Fruit fly (Drosophila melanogaster) S2 (cell line): ENCODE results near the gene CSN1b.

Source experiments
- CG8478 ChIP-seq: fragments of >200 bp; optimal IDR thresholded peaks from 2 replicates; lab custom pipeline; 2018
- CTCF ChIP-seq, 2 experiments: fragments of >200 bp; optimal IDR thresholded peaks; 2 replicates each; lab custom pipeline; 2018

CSN1b gene

dm6 chr3L:18865447-18866367 is 39.0 kb downstream of the CSN1b start, which contains the start of gene CG14074:
CG14074 (plus strand) TSS chr3L:18866225.
- TF ChIP-seq CG8478 (lab: Kevin White, UChicago) (no peak), CTCF (optimal IDR thresholded peaks at IDR 0.05; lab: Kevin White, UChicago) (no peak)

dm6 chr3L:18863327-18863726 is 41.4 kb downstream of the CSN1b start, which contains the start of gene CG6865:
CG6865 (plus strand) TSS chr3L:18863647.
- TF ChIP-seq CG8478 (lab: Kevin White, UChicago), result no peak
- no peak for TF ChIP-seq CTCF (optimal IDR thresholded peaks at IDR 0.05; lab: Kevin White, UChicago)

- TF ChIP-seq CG8478 (lab: Kevin White, UChicago) (no peak), CTCF (optimal IDR thresholded peaks at IDR 0.05; lab: Kevin White, UChicago) (no peak)
These were observed 42.8 kb downstream of the CSN1b start for dm6 chr3L:18861893-18862292.

dm6 chr3L:18860467-18860866 is 44.3 kb downstream of the CSN1b start:
- no peak for TF ChIP-seq CTCF (optimal IDR thresholded peaks at IDR 0.05; lab: Kevin White, UChicago)
- TF ChIP-seq CG8478 (lab: Kevin White, UChicago), result no peak

dm6 chr3L:18854412-18854811 is 50.3 kb downstream of the CSN1b start:
- no peak for TF ChIP-seq CG8478 (lab: Kevin White, UChicago)
- TF ChIP-seq CTCF (optimal IDR thresholded peaks at IDR 0.05; lab: Kevin White, UChicago), result no peak

dm6 chr3L:18853439-18853838 is 51.3 kb downstream of the CSN1b start:
- no peak for TF ChIP-seq CTCF (optimal IDR thresholded peaks at IDR 0.05; lab: Kevin White, UChicago)
- no peak for TF ChIP-seq CG8478 (lab: Kevin White, UChicago)
